Worm (Caenorhabditis elegans) whole organism, L1 larva: ENCODE measurements around the gene K12H4.6.

Source experiments
- C04F5.9 ChIP-seq: sonication (generic microtip); optimal IDR thresholded peaks from 2 replicates; lab custom pipeline; 2016; ENCODE audit warnings: missing genetic modification characterization, missing compliant biosample characterization
- C16A3.4 ChIP-seq: fragments of 150-350 bp; optimal IDR thresholded peaks from 2 replicates; lab custom pipeline; 2014; ENCODE audit warnings: missing biosample characterization, missing genetic modification characterization
- F16B12.6 ChIP-seq: fragments of 150-350 bp; optimal IDR thresholded peaks from 2 replicates; lab custom pipeline; 2014; ENCODE audit warnings: missing biosample characterization, missing genetic modification characterization
- Y116A8C.19 ChIP-seq: sonication (generic microtip); optimal IDR thresholded peaks from 2 replicates; lab custom pipeline; 2016; ENCODE audit warnings: missing compliant biosample characterization, missing genetic modification characterization, borderline replicate concordance
- alr-1 ChIP-seq: fragments of 200-800 bp; sonication (Bioruptor generic); optimal IDR thresholded peaks from 2 replicates; lab custom pipeline; 2018; ENCODE audit warnings: borderline replicate concordance, mild to moderate bottlenecking, missing genetic modification characterization, missing compliant biosample characterization
- ama-1 ChIP-seq: fragments of 150-350 bp; optimal IDR thresholded peaks from 2 replicates; lab custom pipeline; 2014
- blmp-1 ChIP-seq: fragments of 150-350 bp; optimal IDR thresholded peaks from 2 replicates; lab custom pipeline; 2014; ENCODE audit warnings: missing biosample characterization, missing genetic modification characterization
- ceh-8 ChIP-seq: fragments of 200-800 bp; sonication (Bioruptor generic); optimal IDR thresholded peaks from 2 replicates; lab custom pipeline; 2018; ENCODE audit warnings: mild to moderate bottlenecking, missing genetic modification characterization, moderate library complexity, missing compliant biosample characterization
- ceh-82 ChIP-seq, 3 experiments: fragments of 150-350 bp in 1 of 3; sonication (generic microtip) in 2 of 3; optimal IDR thresholded peaks; 2 replicates each; lab custom pipeline; 2014 to 2017; ENCODE audit warnings: missing biosample characterization in 3 of 3, missing genetic modification characterization in 3 of 3
- dpl-1 ChIP-seq, 3 experiments: fragments of 150-350 bp in 2 of 3; sonication (generic microtip) in 1 of 3; optimal IDR thresholded peaks; 2 replicates each; lab custom pipeline; 2014 to 2017; ENCODE audit warnings: missing biosample characterization in 3 of 3, missing genetic modification characterization in 3 of 3, missing genetic modification reagents in 3 of 3
- dsc-1 ChIP-seq: sonication (generic microtip); optimal IDR thresholded peaks from 2 replicates; lab custom pipeline; 2016; ENCODE audit warnings: mild to moderate bottlenecking, missing genetic modification characterization, missing compliant biosample characterization
- elt-2 ChIP-seq: sonication (generic microtip); optimal IDR thresholded peaks from 2 replicates; lab custom pipeline; 2016; ENCODE audit warnings: missing genetic modification characterization, mild to moderate bottlenecking, inconsistent platforms, missing compliant biosample characterization, missing genetic modification reagents
- ets-5 ChIP-seq: fragments of 200-800 bp; sonication (Bioruptor generic); IDR thresholded peaks from 2 replicates; pipeline ENCODE4 v1.3.6; 2022; ENCODE audit warnings: missing genetic modification characterization, missing compliant biosample characterization
- fkh-10 ChIP-seq: sonication (generic microtip); optimal IDR thresholded peaks from 2 replicates; lab custom pipeline; 2017; ENCODE audit warnings: missing biosample characterization, missing genetic modification reagents, missing genetic modification characterization
- fkh-4 ChIP-seq: sonication (generic microtip); optimal IDR thresholded peaks from 2 replicates; lab custom pipeline; 2016; ENCODE audit warnings: missing compliant biosample characterization, missing genetic modification characterization, borderline replicate concordance
- fos-1 ChIP-seq: fragments of 150-350 bp; optimal IDR thresholded peaks from 2 replicates; lab custom pipeline; 2014; ENCODE audit warnings: missing biosample characterization, missing genetic modification characterization
- hlh-17 ChIP-seq: fragments of 200-800 bp; sonication (Bioruptor generic); optimal IDR thresholded peaks from 2 replicates; lab custom pipeline; 2018; ENCODE audit warnings: missing genetic modification characterization, mild to moderate bottlenecking, missing compliant biosample characterization, moderate library complexity, borderline replicate concordance
- hlh-4 ChIP-seq: sonication (generic microtip); optimal IDR thresholded peaks from 2 replicates; lab custom pipeline; 2016; ENCODE audit warnings: mild to moderate bottlenecking, missing genetic modification characterization, missing compliant biosample characterization
- hpl-2 ChIP-seq: fragments of 150-350 bp; optimal IDR thresholded peaks from 2 replicates; lab custom pipeline; 2014; ENCODE audit warnings: missing biosample characterization, missing genetic modification reagents, missing genetic modification characterization
- irx-1 ChIP-seq: sonication (generic microtip); optimal IDR thresholded peaks from 2 replicates; lab custom pipeline; 2016; ENCODE audit warnings: missing genetic modification characterization, missing compliant biosample characterization
- isw-1 ChIP-seq: fragments of 200-800 bp; sonication (Bioruptor generic); IDR thresholded peaks from 2 replicates; pipeline ENCODE4 v1.3.6; 2022; ENCODE audit warnings: missing genetic modification characterization, missing compliant biosample characterization
- jun-1 ChIP-seq: fragments of 150-350 bp; optimal IDR thresholded peaks from 2 replicates; lab custom pipeline; 2014; ENCODE audit warnings: missing biosample characterization, missing genetic modification reagents, missing genetic modification characterization
- lin-13 ChIP-seq: fragments of 150-350 bp; optimal IDR thresholded peaks from 2 replicates; lab custom pipeline; 2014; ENCODE audit warnings: missing biosample characterization, missing genetic modification reagents, missing genetic modification characterization
- lin-35 ChIP-seq, 2 experiments: fragments of 150-350 bp; optimal IDR thresholded peaks; 2 replicates each; lab custom pipeline; 2014; ENCODE audit warnings: missing biosample characterization in 2 of 2, missing genetic modification characterization in 2 of 2, missing genetic modification reagents in 2 of 2
- lir-3 ChIP-seq: sonication (generic microtip); optimal IDR thresholded peaks from 2 replicates; lab custom pipeline; 2016; ENCODE audit warnings: mild to moderate bottlenecking, missing genetic modification characterization, moderate library complexity, missing compliant biosample characterization; ENCODE audit not compliant: poor library complexity
- mef-2 ChIP-seq: fragments of 150-350 bp; optimal IDR thresholded peaks from 2 replicates; lab custom pipeline; 2014; ENCODE audit warnings: missing biosample characterization, missing genetic modification characterization
- mep-1 ChIP-seq: fragments of 150-350 bp; optimal IDR thresholded peaks from 2 replicates; lab custom pipeline; 2014; ENCODE audit warnings: missing biosample characterization, missing genetic modification characterization
- nhr-11 ChIP-seq: fragments of 150-350 bp; optimal IDR thresholded peaks from 2 replicates; lab custom pipeline; 2014; ENCODE audit warnings: missing biosample characterization, missing genetic modification characterization
- nhr-47 ChIP-seq: sonication (generic microtip); optimal IDR thresholded peaks from 2 replicates; lab custom pipeline; 2016; ENCODE audit warnings: mild to moderate bottlenecking, missing genetic modification characterization, moderate library complexity, missing compliant biosample characterization
- nhr-77 ChIP-seq: fragments of 150-350 bp; optimal IDR thresholded peaks from 2 replicates; lab custom pipeline; 2014; ENCODE audit warnings: missing biosample characterization, missing genetic modification characterization
- nhr-84 ChIP-seq: sonication (generic microtip); optimal IDR thresholded peaks from 2 replicates; lab custom pipeline; 2017; ENCODE audit warnings: missing biosample characterization, missing genetic modification characterization
- nhr-85 ChIP-seq: sonication (generic microtip); peaks from one replicate; lab custom pipeline; 2016; ENCODE audit warnings: missing genetic modification characterization, inconsistent platforms, missing compliant biosample characterization
- nhr-90 ChIP-seq: sonication (generic microtip); optimal IDR thresholded peaks from 2 replicates; lab custom pipeline; 2016; ENCODE audit warnings: mild to moderate bottlenecking, missing genetic modification characterization, missing compliant biosample characterization; ENCODE audit not compliant: poor library complexity
- pax-3 ChIP-seq: fragments of 200-800 bp; sonication (Bioruptor generic); optimal IDR thresholded peaks from 2 replicates; lab custom pipeline; 2018; ENCODE audit warnings: mild to moderate bottlenecking, missing genetic modification characterization, moderate library complexity, missing compliant biosample characterization
- pqm-1 ChIP-seq: sonication (generic microtip); optimal IDR thresholded peaks from 3 replicates; lab custom pipeline; 2017; ENCODE audit warnings: missing biosample characterization, missing genetic modification characterization
- rnt-1 ChIP-seq: sonication (generic microtip); optimal IDR thresholded peaks from 2 replicates; lab custom pipeline; 2016; ENCODE audit warnings: mild to moderate bottlenecking, missing genetic modification characterization, moderate library complexity, missing compliant biosample characterization
- skn-1 ChIP-seq: fragments of 150-350 bp; optimal IDR thresholded peaks from 2 replicates; lab custom pipeline; 2014; ENCODE audit warnings: missing biosample characterization, missing genetic modification characterization
- sptf-1 ChIP-seq: fragments of 150-350 bp; optimal IDR thresholded peaks from 2 replicates; lab custom pipeline; 2014; ENCODE audit warnings: missing biosample characterization, missing genetic modification characterization
- tlp-1 ChIP-seq: fragments of 150-350 bp; optimal IDR thresholded peaks from 2 replicates; lab custom pipeline; 2014; ENCODE audit warnings: missing biosample characterization, missing genetic modification characterization
- unc-62 ChIP-seq: fragments of 150-350 bp; optimal IDR thresholded peaks from 2 replicates; lab custom pipeline; 2014; ENCODE audit warnings: missing biosample characterization, missing genetic modification reagents, missing genetic modification characterization
- xbp-1 ChIP-seq: sonication (generic microtip); optimal IDR thresholded peaks from 2 replicates; lab custom pipeline; 2016; ENCODE audit warnings: missing genetic modification characterization, missing compliant biosample characterization
- zip-4 ChIP-seq: fragments of 200-800 bp; sonication (Bioruptor generic); optimal IDR thresholded peaks from 2 replicates; lab custom pipeline; 2018; ENCODE audit warnings: mild to moderate bottlenecking, missing genetic modification characterization, moderate library complexity, missing compliant biosample characterization
- ztf-11 ChIP-seq, 2 experiments: sonication (generic microtip); optimal IDR thresholded peaks; 2 replicates each; lab custom pipeline; 2016 to 2017; ENCODE audit warnings: missing genetic modification characterization in 2 of 2, missing biosample characterization in 1 of 2, missing compliant biosample characterization in 1 of 2

The K12H4.6 gene

ce11 chrIII:8020823-8021332 is 21.8 kb downstream of the K12H4.6 start, which contains the start of gene lin-36 (continued):
- TF ChIP-seq hpl-2 (GFP tag; lab: Kevin White, UChicago): no peak
- peak; percentile 79 for TF ChIP-seq jun-1 (tag; lab: Kevin White, UChicago)
- peak; percentile 72 for TF ChIP-seq unc-62 (GFP tag; lab: Kevin White, UChicago)
- peak; percentile 62 for TF ChIP-seq nhr-90
- peak; percentile 89 for TF ChIP-seq rnt-1
- peak; percentile 62 for TF ChIP-seq nhr-77 (tag; lab: Kevin White, UChicago)
- TF ChIP-seq fos-1 (tag; lab: Kevin White, UChicago): peak; percentile 71
- peak; percentile 94 for TF ChIP-seq mep-1 (tag; lab: Kevin White, UChicago)
- peak; percentile 92 for TF ChIP-seq nhr-85 (tag; lab: Kevin White, UChicago)
- TF ChIP-seq alr-1 (tag; lab: Kevin White, UChicago): no peak
- TF ChIP-seq blmp-1 (tag; lab: Kevin White, UChicago): peak; percentile 67
- peak; percentile 69 for TF ChIP-seq irx-1
- TF ChIP-seq F16B12.6 (tag; lab: Kevin White, UChicago): peak; percentile 99
- TF ChIP-seq ztf-11 (tag; optimal IDR thresholded peaks at IDR 0.05; lab: Kevin White, UChicago): peak in 1 of 2 experiments; percentile 76
- TF ChIP-seq ets-5 (GFP tag; lab: Robert Waterston, UW): no peak
- TF ChIP-seq C16A3.4: peak; percentile 81
- TF ChIP-seq ceh-82 (tag; optimal IDR thresholded peaks at IDR 0.05; lab: Kevin White, UChicago): peak; percentile 71 to 91 (median 84)
- peak; percentile 85 to 94 for TF ChIP-seq lin-35 (GFP tag; optimal IDR thresholded peaks at IDR 0.05; lab: Kevin White, UChicago)
- peak; percentile 74 for TF ChIP-seq C04F5.9 (tag; lab: Kevin White, UChicago)
- TF ChIP-seq lir-3: peak; percentile 69
- no peak for TF ChIP-seq hlh-4 (tag; lab: Kevin White, UChicago)
- TF ChIP-seq xbp-1: peak; percentile 79
- no peak for TF ChIP-seq nhr-11
- TF ChIP-seq, all 84 proteins: peak for 52

ce11 chrIII:8017053-8017452 is 25.6 kb downstream of the K12H4.6 start:
- TF ChIP-seq pax-3 (tag; lab: Kevin White, UChicago) (no peak), hlh-17 (GFP tag; lab: Kevin White, UChicago) (no peak), C04F5.9 (tag; lab: Kevin White, UChicago) (no peak)

ce11 chrIII:8016438-8016837 is 26.2 kb downstream of the K12H4.6 start, which contains the start of gene F44B9.5:
Gene F44B9.5, minus strand, starts transcription at chrIII:8016538.
- TF ChIP-seq ceh-8 (GFP tag; lab: Kevin White, UChicago) (no peak), dsc-1 (tag; lab: Kevin White, UChicago) (no peak), lin-13 (no peak), skn-1 (tag; lab: Kevin White, UChicago) (no peak), ztf-11 (tag; optimal IDR thresholded peaks at IDR 0.05; lab: Kevin White, UChicago) (no peak), fkh-4 (no peak), C04F5.9 (tag; lab: Kevin White, UChicago) (no peak), fkh-10 (no peak), pqm-1 (tag; lab: Kevin White, UChicago) (no peak), tlp-1 (tag; lab: Kevin White, UChicago) (no peak), nhr-47 (tag; lab: Kevin White, UChicago) (no peak), nhr-85 (tag; lab: Kevin White, UChicago) (no peak), nhr-11 (no peak)

- no peak for TF ChIP-seq fkh-4
- TF ChIP-seq elt-2 (tag; lab: Kevin White, UChicago): no peak
- TF ChIP-seq ama-1 (lab: Kevin White, UChicago): no peak
- TF ChIP-seq isw-1: no peak
- no peak for TF ChIP-seq pax-3 (tag; lab: Kevin White, UChicago)
- TF ChIP-seq zip-4 (GFP tag; lab: Kevin White, UChicago): no peak
- TF ChIP-seq nhr-84: no peak
- no peak for TF ChIP-seq hlh-4 (tag; lab: Kevin White, UChicago)
- TF ChIP-seq hpl-2 (GFP tag; lab: Kevin White, UChicago): no peak
- no peak for TF ChIP-seq dpl-1 (GFP tag; optimal IDR thresholded peaks at IDR 0.05; lab: Kevin White, UChicago)
- TF ChIP-seq lin-13: no peak
- no peak for TF ChIP-seq skn-1 (tag; lab: Kevin White, UChicago)
- TF ChIP-seq Y116A8C.19 (tag; lab: Kevin White, UChicago): no peak
- TF ChIP-seq mef-2 (tag; lab: Kevin White, UChicago): no peak
- TF ChIP-seq mep-1 (tag; lab: Kevin White, UChicago): no peak
- TF ChIP-seq sptf-1: no peak
These were observed 29.1 kb downstream of the K12H4.6 start for ce11 chrIII:8013582-8013981.
